Worm (Caenorhabditis elegans) whole organism, L2 larva: ENCODE results near the gene fbxa-115.

Source experiments
- C34F6.9 ChIP-seq: fragments of 150-350 bp; optimal IDR thresholded peaks from 2 replicates; lab custom pipeline; 2014; ENCODE audit warnings: missing biosample characterization, missing genetic modification characterization
- F13H6.1 ChIP-seq: sonication (generic microtip); optimal IDR thresholded peaks from 2 replicates; lab custom pipeline; 2016; ENCODE audit warnings: missing genetic modification characterization, missing compliant biosample characterization
- R02D3.7 ChIP-seq: fragments of 150-350 bp; optimal IDR thresholded peaks from 2 replicates; lab custom pipeline; 2014; ENCODE audit warnings: missing biosample characterization, missing genetic modification characterization
- alr-1 ChIP-seq: fragments of 150-350 bp; optimal IDR thresholded peaks from 2 replicates; lab custom pipeline; 2014; ENCODE audit warnings: missing biosample characterization, missing genetic modification characterization
- ama-1 ChIP-seq: fragments of 150-350 bp; optimal IDR thresholded peaks from 2 replicates; lab custom pipeline; 2018; ENCODE audit warnings: inconsistent platforms
- ceh-16 ChIP-seq: fragments of 150-350 bp; optimal IDR thresholded peaks from 2 replicates; lab custom pipeline; 2014; ENCODE audit warnings: missing biosample characterization, missing genetic modification characterization
- dmd-4 ChIP-seq: sonication (generic microtip); optimal IDR thresholded peaks from 2 replicates; lab custom pipeline; 2017; ENCODE audit warnings: missing biosample characterization, missing genetic modification characterization
- elt-1 ChIP-seq: fragments of 150-350 bp; optimal IDR thresholded peaks from 2 replicates; lab custom pipeline; 2014; ENCODE audit warnings: missing biosample characterization, missing genetic modification characterization
- elt-3 ChIP-seq: sonication (generic microtip); optimal IDR thresholded peaks from 2 replicates; lab custom pipeline; 2017; ENCODE audit warnings: missing biosample characterization, missing genetic modification characterization
- lin-13 ChIP-seq: fragments of 150-350 bp; optimal IDR thresholded peaks from 2 replicates; lab custom pipeline; 2014; ENCODE audit warnings: missing biosample characterization, missing genetic modification reagents, missing genetic modification characterization
- lin-39 ChIP-seq: fragments of 150-350 bp; optimal IDR thresholded peaks from 2 replicates; lab custom pipeline; 2014; ENCODE audit warnings: missing biosample characterization, missing genetic modification reagents, missing genetic modification characterization
- lsy-2 ChIP-seq, 2 experiments: fragments of 150-350 bp in 1 of 2; sonication (generic microtip) in 1 of 2; optimal IDR thresholded peaks; 2 replicates each; lab custom pipeline; 2014 to 2017; ENCODE audit warnings: missing biosample characterization in 2 of 2, missing genetic modification characterization in 2 of 2
- mbf-1 ChIP-seq: sonication (generic microtip); optimal IDR thresholded peaks from 2 replicates; lab custom pipeline; 2017; ENCODE audit warnings: missing biosample characterization, missing genetic modification characterization
- mdl-1 ChIP-seq, 2 experiments: fragments of 150-350 bp in 1 of 2; sonication (generic microtip) in 1 of 2; optimal IDR thresholded peaks; 2 replicates each; lab custom pipeline; 2017; ENCODE audit warnings: missing biosample characterization in 2 of 2, missing genetic modification characterization in 2 of 2
- nhr-11 ChIP-seq: fragments of 150-350 bp; optimal IDR thresholded peaks from 2 replicates; lab custom pipeline; 2014; ENCODE audit warnings: missing biosample characterization, missing genetic modification characterization
- nhr-12 ChIP-seq: fragments of 150-350 bp; optimal IDR thresholded peaks from 2 replicates; lab custom pipeline; 2014; ENCODE audit warnings: missing biosample characterization, missing genetic modification characterization
- nhr-21 ChIP-seq: fragments of 150-350 bp; optimal IDR thresholded peaks from 2 replicates; lab custom pipeline; 2014; ENCODE audit warnings: missing biosample characterization, missing genetic modification characterization
- nhr-23 ChIP-seq: fragments of 150-350 bp; optimal IDR thresholded peaks from 2 replicates; lab custom pipeline; 2014; ENCODE audit warnings: missing biosample characterization, missing genetic modification reagents, missing genetic modification characterization
- nhr-237 ChIP-seq: fragments of 150-350 bp; optimal IDR thresholded peaks from 2 replicates; lab custom pipeline; 2014; ENCODE audit warnings: missing biosample characterization, missing genetic modification characterization
- nhr-25 ChIP-seq: fragments of 150-350 bp; sonication (generic microtip); optimal IDR thresholded peaks from 3 replicates; lab custom pipeline; 2014; ENCODE audit warnings: missing biosample characterization, missing genetic modification characterization
- nhr-6 ChIP-seq: fragments of 150-350 bp; optimal IDR thresholded peaks from 2 replicates; lab custom pipeline; 2014; ENCODE audit warnings: missing biosample characterization, missing genetic modification characterization
- nhr-77 ChIP-seq: fragments of 150-350 bp; optimal IDR thresholded peaks from 2 replicates; lab custom pipeline; 2014; ENCODE audit warnings: missing biosample characterization, missing genetic modification characterization
- sem-4 ChIP-seq: fragments of 150-350 bp; optimal IDR thresholded peaks from 2 replicates; lab custom pipeline; 2014; ENCODE audit warnings: missing biosample characterization, missing genetic modification reagents, missing genetic modification characterization
- skn-1 ChIP-seq: sonication (generic microtip); optimal IDR thresholded peaks from 2 replicates; lab custom pipeline; 2017; ENCODE audit warnings: missing biosample characterization, missing genetic modification characterization
- sma-9 ChIP-seq, 2 experiments: fragments of 150-350 bp in 1 of 2; sonication (generic microtip) in 1 of 2; optimal IDR thresholded peaks; 2 replicates each; lab custom pipeline; 2014 to 2016; ENCODE audit warnings: missing genetic modification characterization in 2 of 2, mild to moderate bottlenecking in 1 of 2, missing biosample characterization in 1 of 2, missing compliant biosample characterization in 1 of 2, missing genetic modification reagents in 1 of 2, moderate library complexity in 1 of 2
- unc-55 ChIP-seq: fragments of 150-350 bp; sonication (generic microtip); optimal IDR thresholded peaks from 3 replicates; lab custom pipeline; 2014; ENCODE audit warnings: missing biosample characterization, missing genetic modification reagents, missing genetic modification characterization
- ztf-1 ChIP-seq: fragments of 200-800 bp; sonication (Bioruptor generic); conservative IDR thresholded peaks from 2 replicates; pipeline ENCODE4 v1.3.6; 2022; ENCODE audit warnings: missing genetic modification characterization, missing compliant biosample characterization
- ztf-11 ChIP-seq: sonication (generic microtip); optimal IDR thresholded peaks from 2 replicates; lab custom pipeline; 2017; ENCODE audit warnings: missing biosample characterization, missing genetic modification characterization

The fbxa-115 gene

ce11 chrV:20192102-20192880, at the start of gene fbxa-115, which contains the start of gene Y113G7B.27:
Gene fbxa-115 (minus strand): TSS chrV:20192152.
Gene Y113G7B.27 (plus strand): TSS chrV:20192830.
- TF ChIP-seq lsy-2 (tag; optimal IDR thresholded peaks at IDR 0.05; lab: Kevin White, UChicago) (no peak), elt-1 (tag; lab: Kevin White, UChicago) (no peak), skn-1 (tag; lab: Kevin White, UChicago) (peak; percentile 78), ceh-16 (no peak), nhr-21 (tag; lab: Kevin White, UChicago) (no peak), mdl-1 (tag; optimal IDR thresholded peaks at IDR 0.05; lab: Kevin White, UChicago) (no peak), R02D3.7 (tag; lab: Kevin White, UChicago) (no peak)

ce11 chrV:20241243-20241862, 49.4 kb upstream of the fbxa-115 start:
- no peak for TF ChIP-seq nhr-23 (tag; lab: Kevin White, UChicago)
- TF ChIP-seq ceh-16: no peak
- TF ChIP-seq ama-1 (lab: Kevin White, UChicago): no peak
- TF ChIP-seq nhr-12: no peak
- no peak for TF ChIP-seq F13H6.1
- TF ChIP-seq R02D3.7 (tag; lab: Kevin White, UChicago): no peak
- TF ChIP-seq ztf-11 (tag; lab: Kevin White, UChicago): no peak
- TF ChIP-seq lin-13 (GFP tag; lab: Kevin White, UChicago): no peak
- TF ChIP-seq nhr-237 (tag; lab: Kevin White, UChicago): no peak

- TF ChIP-seq unc-55 (GFP tag; lab: Kevin White, UChicago) (no peak), elt-3 (tag; lab: Kevin White, UChicago) (no peak), mbf-1 (no peak), sma-9 (GFP tag; optimal IDR thresholded peaks at IDR 0.05; lab: Kevin White, UChicago) (no peak), sma-9 (tag; optimal IDR thresholded peaks at IDR 0.05; lab: Kevin White, UChicago) (no peak), ama-1 (lab: Kevin White, UChicago) (no peak)
Measured at ce11 chrV:20237429-20237828, 45.5 kb upstream of the fbxa-115 start, which contains the start of gene sld-5. Gene sld-5 (minus strand): TSS chrV:20237745.

- TF ChIP-seq mdl-1 (tag; optimal IDR thresholded peaks at IDR 0.05; lab: Kevin White, UChicago) (no peak), nhr-11 (no peak), nhr-25 (tag; lab: Kevin White, UChicago) (no peak), sem-4 (tag; lab: Kevin White, UChicago) (no peak), nhr-77 (tag; lab: Kevin White, UChicago) (no peak)
Measured at ce11 chrV:20235231-20235630, 43.3 kb upstream of the fbxa-115 start.

- no peak for TF ChIP-seq lin-39 (tag; lab: Kevin White, UChicago)
- no peak for TF ChIP-seq C34F6.9 (tag; lab: Kevin White, UChicago)
- TF ChIP-seq sma-9 (GFP tag; optimal IDR thresholded peaks at IDR 0.05; lab: Kevin White, UChicago): no peak
- no peak for TF ChIP-seq sma-9 (tag; optimal IDR thresholded peaks at IDR 0.05; lab: Kevin White, UChicago)
- no peak for TF ChIP-seq dmd-4 (tag; lab: Kevin White, UChicago)
- no peak for TF ChIP-seq elt-1 (tag; lab: Kevin White, UChicago)
- TF ChIP-seq alr-1 (tag; lab: Kevin White, UChicago): no peak
Measured at ce11 chrV:20234439-20234838, 42.5 kb upstream of the fbxa-115 start.

- no peak for TF ChIP-seq nhr-6 (tag; lab: Kevin White, UChicago)
- no peak for TF ChIP-seq ztf-1 (GFP tag; lab: Robert Waterston, UW)
- TF ChIP-seq, all 48 proteins: peak for 0
Measured at ce11 chrV:20233743-20234142, 41.8 kb upstream of the fbxa-115 start, which contains the start of gene Y113G7B.15. Gene Y113G7B.15 (minus strand): TSS chrV:20233843.
